Fruit fly (Drosophila melanogaster) whole organism, wandering third instar larva: ENCODE measurements around the gene CG18249.

Source experiments
- Abd-B ChIP-seq: fragments of >200 bp; optimal IDR thresholded peaks from 2 replicates; lab custom pipeline; 2017; ENCODE audit warnings: missing biosample characterization, missing genetic modification characterization
- CG32264 ChIP-seq: fragments of 200-800 bp; sonication (Bioruptor generic); optimal IDR thresholded peaks from 2 replicates; lab custom pipeline; 2016; ENCODE audit warnings: missing biosample characterization, missing genetic modification characterization
- CG9705 ChIP-seq: fragments of 200-800 bp; sonication (Bioruptor generic); optimal IDR thresholded peaks from 2 replicates; lab custom pipeline; 2018; ENCODE audit warnings: missing biosample characterization, mild to moderate bottlenecking, missing genetic modification characterization
- CrebA ChIP-seq: fragments of 200-800 bp; sonication (Bioruptor generic); optimal IDR thresholded peaks from 2 replicates; lab custom pipeline; 2016; ENCODE audit warnings: missing biosample characterization, mild to moderate bottlenecking, missing genetic modification characterization, borderline replicate concordance
- Dfd ChIP-seq: fragments of >200 bp; optimal IDR thresholded peaks from 2 replicates; lab custom pipeline; 2017; ENCODE audit warnings: missing biosample characterization, missing genetic modification characterization
- Dif ChIP-seq: fragments of 200-275, 200-300 bp; sonication (Bioruptor generic); optimal IDR thresholded peaks from 2 replicates; lab custom pipeline; 2018; ENCODE audit warnings: missing biosample characterization, missing genetic modification characterization; ENCODE audit not compliant: partially characterized antibody
- GATAd ChIP-seq: sonication (Bioruptor generic); optimal IDR thresholded peaks from 2 replicates; lab custom pipeline; 2016; ENCODE audit warnings: missing biosample characterization, missing genetic modification characterization
- HLH106 ChIP-seq: fragments of 200-800 bp; optimal IDR thresholded peaks from 3 replicates; lab custom pipeline; 2019; ENCODE audit warnings: missing biosample characterization, mild to moderate bottlenecking, missing genetic modification characterization, moderate library complexity
- Hnf4 ChIP-seq: fragments of 200-800 bp; sonication (Bioruptor generic); optimal IDR thresholded peaks from 2 replicates; lab custom pipeline; 2016; ENCODE audit warnings: missing biosample characterization, mild to moderate bottlenecking, missing genetic modification characterization
- Hr78 ChIP-seq: fragments of >200 bp; optimal IDR thresholded peaks from 2 replicates; lab custom pipeline; 2017; ENCODE audit warnings: missing biosample characterization, missing genetic modification characterization
- Hr83 ChIP-seq: fragments of 200-300 bp; sonication (Bioruptor generic); optimal IDR thresholded peaks from 2 replicates; lab custom pipeline; 2016; ENCODE audit warnings: missing biosample characterization, mild to moderate bottlenecking, missing genetic modification characterization, moderate library complexity; ENCODE audit not compliant: poor library complexity, severe bottlenecking
- Jra ChIP-seq: sonication (Bioruptor generic); optimal IDR thresholded peaks from 2 replicates; lab custom pipeline; 2016; ENCODE audit warnings: missing biosample characterization, missing genetic modification characterization
- Mio ChIP-seq: sonication (Bioruptor generic); optimal IDR thresholded peaks from 2 replicates; lab custom pipeline; 2016; ENCODE audit warnings: missing biosample characterization, missing genetic modification characterization
- Myc ChIP-seq: fragments of >200 bp; optimal IDR thresholded peaks from 2 replicates; lab custom pipeline; 2017
- N ChIP-seq: fragments of >200 bp; optimal IDR thresholded peaks from 2 replicates; lab custom pipeline; 2018; ENCODE audit warnings: missing biosample characterization, missing external identifiers, missing genetic modification characterization
- OdsH ChIP-seq: fragments of 200-800 bp; sonication (Bioruptor generic); optimal IDR thresholded peaks from 2 replicates; lab custom pipeline; 2016; ENCODE audit warnings: missing biosample characterization, mild to moderate bottlenecking, missing genetic modification characterization
- Rel ChIP-seq, 2 experiments: fragments of 200-800 bp; sonication (Bioruptor generic) in 1 of 2; optimal IDR thresholded peaks; 2 replicates in 1 of 2; 3 replicates in 1 of 2; lab custom pipeline; 2016 to 2019; ENCODE audit warnings: mild to moderate bottlenecking in 2 of 2, missing biosample characterization in 2 of 2, missing genetic modification characterization in 2 of 2, moderate library complexity in 1 of 2
- Sp1 ChIP-seq: fragments of 200-800 bp; sonication (Bioruptor generic); optimal IDR thresholded peaks from 3 replicates; lab custom pipeline; 2019; ENCODE audit warnings: missing biosample characterization, mild to moderate bottlenecking, missing genetic modification characterization, moderate library complexity
- Vsx2 ChIP-seq: fragments of 200-300, 225-300 bp; sonication (Bioruptor generic); optimal IDR thresholded peaks from 2 replicates; lab custom pipeline; 2018; ENCODE audit warnings: missing biosample characterization, missing genetic modification characterization; ENCODE audit not compliant: partially characterized antibody
- br ChIP-seq: fragments of 200-800 bp; sonication (Bioruptor generic); optimal IDR thresholded peaks from 2 replicates; lab custom pipeline; 2016; ENCODE audit warnings: missing biosample characterization, missing genetic modification characterization
- brk ChIP-seq: fragments of 200-800 bp; sonication (Bioruptor generic); optimal IDR thresholded peaks from 2 replicates; lab custom pipeline; 2016; ENCODE audit warnings: missing biosample characterization, mild to moderate bottlenecking, missing genetic modification characterization
- dl ChIP-seq, 2 experiments: fragments of 175-275, 200-275 bp in 1 of 2; fragments of 200-275 bp in 1 of 2; sonication (Bioruptor generic); optimal IDR thresholded peaks; lab custom pipeline; 2018; ENCODE audit warnings: mild to moderate bottlenecking in 2 of 2, missing biosample characterization in 2 of 2, missing genetic modification characterization in 2 of 2, moderate library complexity in 2 of 2; ENCODE audit not compliant: partially characterized antibody in 2 of 2, insufficient read depth in 1 of 2
- dmrt93B ChIP-seq: fragments of 200-800 bp; sonication (Bioruptor generic); optimal IDR thresholded peaks from 2 replicates; lab custom pipeline; 2018; ENCODE audit warnings: missing biosample characterization, mild to moderate bottlenecking, missing genetic modification characterization
- dsf ChIP-seq: sonication (Bioruptor generic); optimal IDR thresholded peaks from 2 replicates; lab custom pipeline; 2016; ENCODE audit warnings: missing biosample characterization, missing genetic modification characterization, borderline replicate concordance
- ey ChIP-seq: fragments of 200-800 bp; sonication (Bioruptor generic); optimal IDR thresholded peaks from 2 replicates; lab custom pipeline; 2016; ENCODE audit warnings: missing biosample characterization, missing genetic modification characterization
- foxo ChIP-seq, 2 experiments: fragments of 200-800 bp; sonication (Bioruptor generic); optimal IDR thresholded peaks; 2 replicates in 1 of 2; 3 replicates in 1 of 2; lab custom pipeline; 2016 to 2017; ENCODE audit warnings: missing biosample characterization in 2 of 2, missing genetic modification characterization in 2 of 2
- fru ChIP-seq: fragments of 200-800 bp; sonication (Bioruptor generic); optimal IDR thresholded peaks from 3 replicates; lab custom pipeline; 2016; ENCODE audit warnings: missing biosample characterization, mild to moderate bottlenecking, missing genetic modification characterization
- h ChIP-seq: fragments of 200-800 bp; sonication (Bioruptor generic); optimal IDR thresholded peaks from 3 replicates; lab custom pipeline; 2016; ENCODE audit warnings: missing biosample characterization, mild to moderate bottlenecking, missing genetic modification characterization
- jim ChIP-seq: fragments of 175-275, 200-325 bp; sonication (Bioruptor generic); optimal IDR thresholded peaks from 2 replicates; lab custom pipeline; 2016; ENCODE audit warnings: missing biosample characterization, mild to moderate bottlenecking, missing genetic modification characterization
- lola ChIP-seq: fragments of >200 bp; optimal IDR thresholded peaks from 2 replicates; lab custom pipeline; 2017; ENCODE audit warnings: missing biosample characterization, missing genetic modification characterization
- pan ChIP-seq: fragments of >200 bp; optimal IDR thresholded peaks from 2 replicates; lab custom pipeline; 2017
- psq ChIP-seq: fragments of 200-800 bp; sonication (Bioruptor generic); optimal IDR thresholded peaks from 3 replicates; lab custom pipeline; 2017; ENCODE audit warnings: missing biosample characterization, mild to moderate bottlenecking, missing genetic modification characterization, moderate library complexity
- rgr ChIP-seq: fragments of 200-800 bp; sonication (Bioruptor generic); optimal IDR thresholded peaks from 3 replicates; lab custom pipeline; 2016; ENCODE audit warnings: missing biosample characterization, mild to moderate bottlenecking, missing genetic modification characterization
- sage ChIP-seq: fragments of 200-800 bp; sonication (Bioruptor generic); optimal IDR thresholded peaks from 2 replicates; lab custom pipeline; 2016; ENCODE audit warnings: missing biosample characterization, mild to moderate bottlenecking, missing genetic modification characterization
- sv ChIP-seq: fragments of 200-800 bp; sonication (Bioruptor generic); optimal IDR thresholded peaks from 3 replicates; lab custom pipeline; 2016; ENCODE audit warnings: missing biosample characterization, missing genetic modification characterization
- tai ChIP-seq: sonication (Bioruptor generic); optimal IDR thresholded peaks from 2 replicates; lab custom pipeline; 2016; ENCODE audit warnings: missing biosample characterization, missing genetic modification characterization
- usp ChIP-seq: fragments of >200 bp; optimal IDR thresholded peaks from 2 replicates; lab custom pipeline; 2017; ENCODE audit warnings: missing biosample characterization, missing genetic modification characterization
- woc ChIP-seq: sonication (Bioruptor generic); optimal IDR thresholded peaks from 2 replicates; lab custom pipeline; 2016; ENCODE audit warnings: missing biosample characterization, mild to moderate bottlenecking, missing genetic modification characterization

Gene CG18249

DNA sequence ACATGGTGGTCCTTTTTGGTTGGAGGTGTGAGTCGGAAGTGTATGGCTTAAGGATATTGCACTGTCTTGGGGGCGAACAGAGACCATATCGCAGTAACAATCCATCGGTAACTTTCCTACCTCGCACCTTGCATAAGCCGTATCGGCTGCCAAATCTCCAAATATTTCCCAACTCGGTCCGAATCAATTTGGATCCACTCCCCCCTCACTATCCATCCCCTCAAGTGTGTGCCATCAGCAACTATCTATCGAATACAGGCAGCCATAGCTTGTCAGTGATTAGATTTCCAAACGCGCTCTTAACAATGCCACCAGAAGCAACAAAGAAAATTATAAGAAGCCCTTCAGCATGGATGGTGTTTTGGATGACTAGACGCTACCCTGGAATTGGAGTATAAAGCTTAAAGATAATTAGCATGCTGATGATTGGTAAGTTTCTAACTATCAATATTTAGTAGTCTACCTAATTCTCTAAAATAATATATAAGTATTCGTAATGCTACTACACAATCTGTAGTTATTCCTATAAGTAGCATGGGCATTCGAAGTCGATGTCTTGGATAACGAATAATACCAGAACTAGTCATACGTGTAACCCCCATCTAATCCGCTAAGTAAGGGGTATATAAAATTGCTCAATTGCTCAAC, 13.2 kb upstream of the CG18249 start:
- TF ChIP-seq sv (GFP tag; lab: Kevin White, UChicago) (no peak), Jra (no peak), Rel (GFP tag; optimal IDR thresholded peaks at IDR 0.05; lab: Kevin White, UChicago) (no peak), Rel (tag; optimal IDR thresholded peaks at IDR 0.05; lab: Kevin White, UChicago) (no peak), OdsH (peak; percentile 70), Sp1 (GFP tag; lab: Kevin White, UChicago) (peak; percentile 31), rgr (GFP tag; lab: Kevin White, UChicago) (peak; percentile 52), dsf (GFP tag; lab: Kevin White, UChicago) (no peak), usp (GFP tag; lab: Kevin White, UChicago) (no peak), GATAd (GFP tag; lab: Kevin White, UChicago) (no peak), N (GFP tag; lab: Kevin White, UChicago) (no peak), pan (no peak), dmrt93B (no peak), woc (GFP tag; lab: Kevin White, UChicago) (no peak), Dif (GFP tag; lab: Kevin White, UChicago) (no peak), CG32264 (GFP tag; lab: Kevin White, UChicago) (no peak), ey (GFP tag; lab: Kevin White, UChicago) (peak; percentile 59), HLH106 (tag; lab: Kevin White, UChicago) (peak; percentile 41), psq (GFP tag; lab: Kevin White, UChicago) (peak; percentile 49), brk (GFP tag; lab: Kevin White, UChicago) (no peak), fru (GFP tag; lab: Kevin White, UChicago) (peak; percentile 60), h (GFP tag; lab: Kevin White, UChicago) (peak; percentile 71), foxo (GFP tag; optimal IDR thresholded peaks at IDR 0.05; lab: Kevin White, UChicago) (peak in 1 of 2 experiments; percentile 52), Hr78 (GFP tag; lab: Kevin White, UChicago) (no peak), br (GFP tag; lab: Kevin White, UChicago) (peak; percentile 18), sage (no peak), Dfd (GFP tag; lab: Kevin White, UChicago) (no peak), Myc (lab: Kevin White, UChicago) (no peak), lola (GFP tag; lab: Kevin White, UChicago) (no peak), dl (GFP tag; optimal IDR thresholded peaks at IDR 0.05; lab: Kevin White, UChicago; ENCODE audit: insufficient read depth in 1 of 2, partially characterized antibody in 2 of 2) (no peak), Vsx2 (no peak), tai (GFP tag; lab: Kevin White, UChicago) (no peak), jim (no peak), Mio (GFP tag; lab: Kevin White, UChicago) (no peak), CG9705 (GFP tag; lab: Kevin White, UChicago) (no peak), Hnf4 (GFP tag; lab: Kevin White, UChicago) (peak; percentile 27), Abd-B (GFP tag; lab: Kevin White, UChicago) (no peak), CrebA (GFP tag; lab: Kevin White, UChicago) (no peak), Hr83 (GFP tag; lab: Kevin White, UChicago) (no peak)

DNA sequence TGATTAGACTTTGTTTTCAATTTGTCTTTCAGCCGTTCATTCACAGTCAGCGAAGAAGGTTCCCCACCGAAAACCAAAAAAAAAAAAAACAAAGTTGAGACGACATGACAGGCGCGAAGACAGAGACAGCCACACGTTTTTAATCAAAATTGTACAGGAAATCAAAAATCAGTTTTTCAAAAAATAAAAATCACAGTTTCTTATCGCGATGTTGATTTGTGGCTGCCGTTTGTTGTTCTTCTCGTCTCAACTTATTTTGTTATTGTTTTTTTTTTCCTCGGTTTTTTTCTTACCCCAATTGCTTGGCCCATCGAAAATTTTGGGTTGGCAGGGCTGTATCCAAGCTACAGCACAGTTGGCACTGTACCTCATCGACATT, 12.7 kb upstream of the CG18249 start:
- TF ChIP-seq Rel (GFP tag; optimal IDR thresholded peaks at IDR 0.05; lab: Kevin White, UChicago) (no peak), Rel (tag; optimal IDR thresholded peaks at IDR 0.05; lab: Kevin White, UChicago) (no peak), CG9705 (GFP tag; lab: Kevin White, UChicago) (no peak), brk (GFP tag; lab: Kevin White, UChicago) (no peak), psq (GFP tag; lab: Kevin White, UChicago) (no peak), Myc (lab: Kevin White, UChicago) (no peak), jim (no peak), h (GFP tag; lab: Kevin White, UChicago) (no peak), Dif (GFP tag; lab: Kevin White, UChicago) (no peak)
